Worm (Caenorhabditis elegans) whole organism, L4/young adult: Measurements from ENCODE around the gene wht-5.

Experiments
- W03F9.2 ChIP-seq: fragments of 150-350 bp; optimal IDR thresholded peaks from 2 replicates; lab custom pipeline; 2014; ENCODE audit warnings: missing biosample characterization, missing genetic modification characterization
- dao-5 ChIP-seq: sonication (generic microtip); optimal IDR thresholded peaks from 2 replicates; lab custom pipeline; 2016; ENCODE audit warnings: missing genotype, missing genetic modification characterization, moderate library complexity, missing compliant biosample characterization

ce11 chrIV:12335248-12335647 lies 2.1 kb upstream of the wht-5 start:
- no peak for TF ChIP-seq dao-5 (tag; lab: Kevin White, UChicago)
- TF ChIP-seq W03F9.2 (tag; lab: Kevin White, UChicago) = no peak
